Worm (Caenorhabditis elegans) whole organism, L4 larva: ENCODE measurements around the gene nhr-156.

Experiments used
- F44E2.7 ChIP-seq: fragments of 200-800 bp; sonication (Bioruptor generic); IDR thresholded peaks from 2 replicates; pipeline ENCODE4 v2.1.2; 2022; ENCODE audit warnings: missing genetic modification characterization, missing compliant biosample characterization
- ZK546.5 ChIP-seq, 2 experiments: sonication (generic microtip); optimal IDR thresholded peaks; 2 replicates each; lab custom pipeline; 2017; ENCODE audit warnings: missing biosample characterization in 2 of 2, missing genetic modification characterization in 2 of 2
- ceh-82 ChIP-seq: sonication (generic microtip); optimal IDR thresholded peaks from 2 replicates; lab custom pipeline; 2017; ENCODE audit warnings: missing biosample characterization, missing genetic modification characterization
- ces-1 ChIP-seq: fragments of 150-350 bp; sonication (generic microtip); optimal IDR thresholded peaks from 4 replicates; lab custom pipeline; 2014; ENCODE audit warnings: missing biosample characterization, missing genetic modification reagents, missing genetic modification characterization
- dmd-8 ChIP-seq: fragments of 200-800 bp; sonication (Bioruptor generic); IDR thresholded peaks from 2 replicates; pipeline ENCODE4 v1.3.6; 2022; ENCODE audit warnings: missing genetic modification characterization, missing compliant biosample characterization
- egl-27 ChIP-seq: sonication (generic microtip); optimal IDR thresholded peaks from 3 replicates; lab custom pipeline; 2017; ENCODE audit warnings: missing biosample characterization, missing genetic modification reagents, missing genetic modification characterization
- hif-1 ChIP-seq, 2 experiments: sonication (generic microtip); optimal IDR thresholded peaks; 2 replicates each; lab custom pipeline; 2016 to 2017; ENCODE audit warnings: missing compliant biosample characterization in 2 of 2, missing genetic modification characterization in 2 of 2, missing genetic modification reagents in 2 of 2, missing genotype in 2 of 2, mild to moderate bottlenecking in 1 of 2
- lir-3 ChIP-seq: sonication (generic microtip); optimal IDR thresholded peaks from 2 replicates; lab custom pipeline; 2016; ENCODE audit warnings: mild to moderate bottlenecking, missing genetic modification characterization, missing compliant biosample characterization
- nhr-237 ChIP-seq: sonication (generic microtip); optimal IDR thresholded peaks from 2 replicates; lab custom pipeline; 2017; ENCODE audit warnings: missing biosample characterization, missing genetic modification characterization
- nhr-25 ChIP-seq: sonication (generic microtip); optimal IDR thresholded peaks from 2 replicates; lab custom pipeline; 2017; ENCODE audit warnings: missing genetic modification characterization, mild to moderate bottlenecking, missing compliant biosample characterization, antibody characterized with exemption, moderate library complexity, borderline replicate concordance; ENCODE audit not compliant: insufficient read depth
- skn-1 ChIP-seq: fragments of 150-350 bp; optimal IDR thresholded peaks from 2 replicates; lab custom pipeline; 2014; ENCODE audit warnings: missing biosample characterization, missing genetic modification characterization
- unc-62 ChIP-seq, 3 experiments: fragments of 150-350 bp in 1 of 3; sonication (generic microtip); optimal IDR thresholded peaks in 2 of 3; peaks in 1 of 3; 1 replicate in 1 of 3; 2 replicates in 2 of 3; lab custom pipeline; 2014 to 2017; ENCODE audit warnings: missing biosample characterization in 3 of 3, missing genetic modification characterization in 3 of 3, missing genetic modification reagents in 3 of 3, missing genotype in 1 of 3
- ztf-11 ChIP-seq: fragments of 150-350 bp; optimal IDR thresholded peaks from 2 replicates; lab custom pipeline; 2014; ENCODE audit warnings: missing biosample characterization, missing genetic modification characterization

- TF ChIP-seq ztf-11 (tag; lab: Kevin White, UChicago) (no peak), ZK546.5 (tag; optimal IDR thresholded peaks at IDR 0.05; lab: Kevin White, UChicago) (no peak), dmd-8 (GFP tag; lab: Robert Waterston, UW) (no peak), unc-62 (GFP tag; optimal IDR thresholded peaks at IDR 0.05 in 1 of 2; lab: Kevin White, UChicago) (no peak), unc-62 (tag; optimal IDR thresholded peaks at IDR 0.05; lab: Kevin White, UChicago) (no peak), hif-1 (tag; optimal IDR thresholded peaks at IDR 0.05; lab: Kevin White, UChicago) (no peak), nhr-25 (no peak), ces-1 (GFP tag; lab: Kevin White, UChicago) (no peak), ceh-82 (tag; lab: Kevin White, UChicago) (no peak), nhr-237 (no peak), lir-3 (tag; lab: Kevin White, UChicago) (no peak), F44E2.7 (GFP tag; lab: Robert Waterston, UW) (no peak), egl-27 (no peak), skn-1 (tag; lab: Kevin White, UChicago) (no peak)
Measured at ce11 chrV:3949723-3950122, 43.8 kb downstream of the nhr-156 start, which contains the start of gene dach-1.
